Fruit fly (Drosophila melanogaster): ENCODE data around the gene CG42296.

DNA sequence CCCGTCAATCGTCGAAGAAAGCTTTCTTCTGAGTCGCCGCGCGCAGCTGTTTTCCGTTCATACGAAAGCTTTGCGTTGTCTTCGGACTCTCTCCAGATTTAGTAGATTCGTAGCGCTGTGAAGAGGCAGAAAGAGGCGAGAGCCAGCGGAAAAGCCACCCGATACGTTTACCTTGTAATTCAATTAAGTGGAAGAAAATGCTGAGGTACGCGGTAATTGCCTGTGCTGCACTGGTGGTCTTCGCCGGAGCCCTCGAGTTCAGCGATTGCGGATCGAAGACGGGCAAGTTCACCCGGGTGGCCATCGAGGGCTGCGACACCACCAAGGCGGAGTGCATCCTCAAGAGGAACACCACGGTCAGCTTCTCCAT lies 47.7 kb downstream of the CG42296 start, which contains the start of gene Npc2a:
- no peak for TF ChIP-seq Clk (GFP tag; optimal IDR thresholded peaks at IDR 0.05)
- TF ChIP-seq Crg-1 (GFP tag; optimal IDR thresholded peaks at IDR 0.05) = no peak
- TF ChIP-seq Hr96 (GFP tag; optimal IDR thresholded peaks at IDR 0.05) = no peak
- no peak for TF ChIP-seq cnc (optimal IDR thresholded peaks at IDR 0.05)
- no peak for TF ChIP-seq CG7045 (GFP tag; optimal IDR thresholded peaks at IDR 0.05)
- no peak for TF ChIP-seq pad (GFP tag; optimal IDR thresholded peaks at IDR 0.05)
- no peak for TF ChIP-seq CG7101 (tag; optimal IDR thresholded peaks at IDR 0.05)
- TF ChIP-seq CG12768 (GFP tag; optimal IDR thresholded peaks at IDR 0.05) = no peak
